Worm (Caenorhabditis elegans) whole organism, mixed stage, embryonic: ENCODE data around the gene srb-13.

Source experiments
- M03D4.4 ChIP-seq: sonication (generic microtip); optimal IDR thresholded peaks from 2 replicates; lab custom pipeline; 2017; ENCODE audit warnings: mild to moderate bottlenecking, missing genetic modification characterization, missing compliant biosample characterization
- blmp-1 ChIP-seq: fragments of 150-350 bp; optimal IDR thresholded peaks from 2 replicates; lab custom pipeline; 2014; ENCODE audit warnings: missing biosample characterization, missing genetic modification characterization
- ceh-39 ChIP-seq: fragments of 150-350 bp; optimal IDR thresholded peaks from 2 replicates; lab custom pipeline; 2014; ENCODE audit warnings: missing biosample characterization, missing genetic modification characterization
- ceh-43 ChIP-seq: fragments of 200-800 bp; sonication (Bioruptor generic); optimal IDR thresholded peaks from 2 replicates; lab custom pipeline; 2018; ENCODE audit warnings: mild to moderate bottlenecking, missing genetic modification characterization, moderate library complexity, missing compliant biosample characterization
- ceh-83 ChIP-seq: fragments of 200-800 bp; sonication (Bioruptor generic); optimal IDR thresholded peaks from 2 replicates; lab custom pipeline; 2018; ENCODE audit warnings: mild to moderate bottlenecking, missing genetic modification characterization, missing compliant biosample characterization
- ces-1 ChIP-seq: fragments of 150-350 bp; optimal IDR thresholded peaks from 2 replicates; lab custom pipeline; 2014; ENCODE audit warnings: missing biosample characterization, missing genetic modification reagents, missing genetic modification characterization
- cnd-1 ChIP-seq: fragments of 200-800 bp; sonication (Bioruptor generic); optimal IDR thresholded peaks from 2 replicates; lab custom pipeline; 2018; ENCODE audit warnings: mild to moderate bottlenecking, missing genetic modification characterization, missing compliant biosample characterization
- drap-1 ChIP-seq: fragments of 200-800 bp; sonication (Bioruptor generic); optimal IDR thresholded peaks from 3 replicates; lab custom pipeline; 2018; ENCODE audit warnings: mild to moderate bottlenecking, missing genetic modification characterization, missing compliant biosample characterization
- elt-1 ChIP-seq: sonication (generic microtip); optimal IDR thresholded peaks from 2 replicates; lab custom pipeline; 2017; ENCODE audit warnings: missing genetic modification characterization, mild to moderate bottlenecking, missing compliant biosample characterization, antibody characterized with exemption, moderate library complexity, borderline replicate concordance; ENCODE audit not compliant: insufficient read depth
- flh-1 ChIP-seq: fragments of 200-800 bp; sonication (Bioruptor generic); optimal IDR thresholded peaks from 2 replicates; lab custom pipeline; 2018; ENCODE audit warnings: mild to moderate bottlenecking, missing genetic modification characterization, moderate library complexity, missing compliant biosample characterization
- ham-2 ChIP-seq: fragments of 200-800 bp; sonication (Bioruptor generic); optimal IDR thresholded peaks from 2 replicates; lab custom pipeline; 2018; ENCODE audit warnings: mild to moderate bottlenecking, missing genetic modification characterization, missing compliant biosample characterization
- lin-13 ChIP-seq: fragments of 150-350 bp; optimal IDR thresholded peaks from 2 replicates; lab custom pipeline; 2014; ENCODE audit warnings: missing biosample characterization, missing genetic modification characterization
- lin-32 ChIP-seq: fragments of 200-800 bp; sonication (Bioruptor generic); optimal IDR thresholded peaks from 2 replicates; lab custom pipeline; 2018; ENCODE audit warnings: mild to moderate bottlenecking, missing genetic modification characterization, missing compliant biosample characterization
- lsy-2 ChIP-seq: fragments of 150-350 bp; optimal IDR thresholded peaks from 2 replicates; lab custom pipeline; 2014; ENCODE audit warnings: missing biosample characterization, missing genetic modification characterization
- mab-5 ChIP-seq: fragments of 150-350 bp; optimal IDR thresholded peaks from 2 replicates; lab custom pipeline; 2014; ENCODE audit warnings: missing biosample characterization, missing genetic modification characterization
- mep-1 ChIP-seq: fragments of 150-350 bp; optimal IDR thresholded peaks from 2 replicates; lab custom pipeline; 2017; ENCODE audit warnings: missing biosample characterization, missing genetic modification reagents, missing genetic modification characterization, inconsistent platforms
- mls-2 ChIP-seq: sonication (generic microtip); optimal IDR thresholded peaks from 2 replicates; lab custom pipeline; 2016; ENCODE audit warnings: mild to moderate bottlenecking, missing genetic modification characterization, moderate library complexity, missing compliant biosample characterization
- nhr-12 ChIP-seq: fragments of 150-350 bp; optimal IDR thresholded peaks from 2 replicates; lab custom pipeline; 2014; ENCODE audit warnings: missing biosample characterization, missing genetic modification characterization
- nhr-2 ChIP-seq: fragments of 150-350 bp; optimal IDR thresholded peaks from 2 replicates; lab custom pipeline; 2014; ENCODE audit warnings: missing biosample characterization, missing genetic modification characterization
- nhr-237 ChIP-seq: fragments of 150-350 bp; optimal IDR thresholded peaks from 2 replicates; lab custom pipeline; 2014; ENCODE audit warnings: missing biosample characterization, missing genetic modification characterization
- nhr-28 ChIP-seq: fragments of 150-350 bp; optimal IDR thresholded peaks from 2 replicates; lab custom pipeline; 2014; ENCODE audit warnings: missing biosample characterization, missing genetic modification characterization
- nhr-76 ChIP-seq: sonication (generic microtip); optimal IDR thresholded peaks from 2 replicates; lab custom pipeline; 2017; ENCODE audit warnings: missing biosample characterization, missing genetic modification characterization
- pha-4 ChIP-seq: fragments of 150-350 bp; optimal IDR thresholded peaks from 2 replicates; lab custom pipeline; 2018; ENCODE audit warnings: missing biosample characterization, missing genetic modification reagents, missing genetic modification characterization
- sem-2 ChIP-seq: fragments of 200-800 bp; sonication (Bioruptor generic); optimal IDR thresholded peaks from 2 replicates; lab custom pipeline; 2018; ENCODE audit warnings: mild to moderate bottlenecking, missing genetic modification characterization, missing compliant biosample characterization
- snpc-4 ChIP-seq: fragments of 150-350 bp; optimal IDR thresholded peaks from 2 replicates; lab custom pipeline; 2014; ENCODE audit warnings: missing biosample characterization, missing genetic modification characterization
- sptf-1 ChIP-seq: sonication (generic microtip); optimal IDR thresholded peaks from 2 replicates; lab custom pipeline; 2017; ENCODE audit warnings: mild to moderate bottlenecking, missing genetic modification characterization, moderate library complexity, missing compliant biosample characterization
- tbx-8 ChIP-seq: fragments of 200-800 bp; sonication (Bioruptor generic); optimal IDR thresholded peaks from 2 replicates; lab custom pipeline; 2018; ENCODE audit warnings: mild to moderate bottlenecking, missing genetic modification characterization, moderate library complexity, missing compliant biosample characterization
- unc-120 ChIP-seq: sonication (generic microtip); optimal IDR thresholded peaks from 2 replicates; lab custom pipeline; 2017; ENCODE audit warnings: missing genetic modification characterization, missing compliant biosample characterization; ENCODE audit not compliant: poor library complexity, severe bottlenecking
- unc-39 ChIP-seq: fragments of 150-350 bp; optimal IDR thresholded peaks from 2 replicates; lab custom pipeline; 2014; ENCODE audit warnings: missing biosample characterization, missing genetic modification characterization
- unc-62 ChIP-seq: fragments of 150-350 bp; optimal IDR thresholded peaks from 2 replicates; lab custom pipeline; 2014; ENCODE audit warnings: missing biosample characterization, missing genetic modification reagents, missing genetic modification characterization
- ztf-11 ChIP-seq: fragments of 150-350 bp; optimal IDR thresholded peaks from 2 replicates; lab custom pipeline; 2014; ENCODE audit warnings: missing biosample characterization, missing genetic modification characterization

Gene srb-13

DNA sequence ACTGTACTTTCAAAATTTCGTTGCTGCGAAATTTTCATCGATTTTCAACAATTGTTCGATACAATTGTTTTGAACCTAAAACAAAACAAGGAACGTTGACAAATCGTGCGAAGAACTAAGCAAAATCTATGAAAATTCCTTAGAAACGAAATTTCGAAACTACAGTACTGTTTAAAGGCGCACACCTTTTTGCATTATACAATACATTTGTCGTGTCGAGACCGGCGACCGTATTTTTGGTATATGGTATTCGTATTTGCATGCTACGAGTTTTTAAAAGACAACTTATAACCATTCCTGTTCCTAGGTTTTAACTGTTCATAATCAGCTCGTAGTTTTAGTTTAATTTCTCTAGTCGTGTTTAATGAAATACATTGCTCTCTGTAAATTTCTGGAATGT, 21.2 kb upstream of the srb-13 start:
- TF ChIP-seq tbx-8: no peak
- no peak for TF ChIP-seq elt-1
- TF ChIP-seq ham-2 (GFP tag; lab: Kevin White, UChicago): no peak
- no peak for TF ChIP-seq drap-1 (GFP tag; lab: Kevin White, UChicago)
- TF ChIP-seq mls-2 (tag; lab: Kevin White, UChicago): no peak
- TF ChIP-seq nhr-2: no peak
- TF ChIP-seq pha-4 (tag; lab: Kevin White, UChicago): no peak
- TF ChIP-seq unc-62: no peak
- TF ChIP-seq ceh-83 (GFP tag; lab: Kevin White, UChicago): no peak
- no peak for TF ChIP-seq nhr-237 (tag; lab: Kevin White, UChicago)
- no peak for TF ChIP-seq M03D4.4
- no peak for TF ChIP-seq snpc-4 (tag; lab: Kevin White, UChicago)
- no peak for TF ChIP-seq cnd-1 (tag; lab: Kevin White, UChicago)
- no peak for TF ChIP-seq ztf-11 (tag; lab: Kevin White, UChicago)
- no peak for TF ChIP-seq unc-39 (tag; lab: Kevin White, UChicago)
- no peak for TF ChIP-seq sem-2
- no peak for TF ChIP-seq unc-120 (tag; lab: Kevin White, UChicago)
- no peak for TF ChIP-seq ceh-39 (tag; lab: Kevin White, UChicago)

DNA sequence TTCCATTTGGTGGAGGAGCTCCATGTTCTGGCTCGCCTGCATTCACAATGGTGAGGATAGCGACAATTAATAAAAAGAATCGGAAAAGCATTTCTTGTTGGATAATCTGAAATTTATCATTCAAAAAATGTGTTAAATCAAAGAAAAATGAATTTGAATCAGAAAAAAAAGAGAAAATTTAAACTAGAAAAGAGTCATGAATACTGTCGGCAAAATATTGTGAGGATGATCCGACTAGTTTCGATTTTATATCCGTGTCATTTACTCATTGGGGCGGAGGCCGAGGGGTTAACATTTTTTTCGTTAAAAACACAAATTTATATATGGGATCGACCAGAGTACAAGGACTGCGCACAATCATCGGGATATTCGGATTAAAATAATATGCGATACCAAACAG, 20.5 kb upstream of the srb-13 start, which contains the start of gene C27D6.12:
Gene C27D6.12 (minus strand): TSS at position 101 of the 400 bp plus-strand sequence.
- no peak for TF ChIP-seq lsy-2 (tag; lab: Kevin White, UChicago)
- TF ChIP-seq ces-1 (GFP tag; lab: Kevin White, UChicago): no peak
- no peak for TF ChIP-seq sem-2
- TF ChIP-seq pha-4 (tag; lab: Kevin White, UChicago): no peak
- TF ChIP-seq flh-1 (GFP tag; lab: Kevin White, UChicago): no peak

DNA sequence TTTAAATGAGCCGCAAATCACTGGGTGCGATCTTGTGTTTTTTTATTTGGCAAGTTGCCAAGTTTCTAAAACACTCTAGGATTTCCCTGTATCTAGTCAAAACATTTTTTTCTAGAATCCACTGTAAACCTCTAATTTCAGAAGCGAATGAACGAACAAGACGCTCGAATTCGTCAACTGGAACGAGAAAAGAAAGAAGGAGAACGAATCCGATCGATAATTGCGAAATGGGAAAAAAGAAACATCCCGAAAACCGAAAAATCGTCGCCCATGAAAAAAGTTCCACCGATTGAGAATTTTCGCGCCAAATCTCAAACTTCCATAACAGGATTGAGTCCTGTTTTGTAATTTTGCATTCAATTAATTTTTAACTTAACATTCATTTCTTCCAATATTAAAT, 19.5 kb upstream of the srb-13 start:
- TF ChIP-seq unc-39 (tag; lab: Kevin White, UChicago): no peak
- no peak for TF ChIP-seq mep-1 (tag; lab: Kevin White, UChicago)
- no peak for TF ChIP-seq cnd-1 (tag; lab: Kevin White, UChicago)
- TF ChIP-seq nhr-12: no peak
- TF ChIP-seq mab-5 (tag; lab: Kevin White, UChicago): no peak
- no peak for TF ChIP-seq ceh-39 (tag; lab: Kevin White, UChicago)
- TF ChIP-seq snpc-4 (tag; lab: Kevin White, UChicago): no peak
- no peak for TF ChIP-seq sem-2
- TF ChIP-seq lin-32 (GFP tag; lab: Kevin White, UChicago): no peak
- TF ChIP-seq nhr-76 (tag; lab: Kevin White, UChicago): no peak
- TF ChIP-seq elt-1: no peak
- no peak for TF ChIP-seq unc-62

DNA sequence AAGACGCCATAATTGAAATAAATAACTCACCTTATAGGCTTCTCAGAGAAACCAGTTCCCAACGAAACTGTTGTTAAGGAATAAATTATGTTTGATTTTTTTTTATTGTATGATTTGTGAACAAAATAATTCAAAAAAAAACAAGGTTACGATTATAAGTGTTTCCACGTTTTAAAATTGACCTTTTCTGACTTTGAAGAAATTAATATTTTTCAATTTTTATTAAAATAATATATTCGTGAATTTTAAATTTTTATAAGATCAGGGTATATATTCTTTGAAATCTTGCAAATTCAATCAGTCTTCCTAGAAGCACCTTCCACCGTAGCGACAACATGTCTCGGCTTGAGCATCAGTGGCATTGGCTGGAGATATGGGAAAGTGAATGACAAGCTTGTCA, 16.9 kb upstream of the srb-13 start, which contains the start of gene C27D6.3:
Gene C27D6.3 (minus strand): TSS at position 101 of the 400 bp plus-strand sequence.
- TF ChIP-seq nhr-76 (tag; lab: Kevin White, UChicago): no peak
- TF ChIP-seq nhr-2: no peak
- TF ChIP-seq cnd-1 (tag; lab: Kevin White, UChicago): no peak
- no peak for TF ChIP-seq ceh-43 (GFP tag; lab: Kevin White, UChicago)
- no peak for TF ChIP-seq ceh-39 (tag; lab: Kevin White, UChicago)
- no peak for TF ChIP-seq tbx-8
- TF ChIP-seq lin-13 (tag; lab: Kevin White, UChicago): no peak
- TF ChIP-seq flh-1 (GFP tag; lab: Kevin White, UChicago): no peak
- TF ChIP-seq elt-1: no peak
- no peak for TF ChIP-seq unc-39 (tag; lab: Kevin White, UChicago)
- TF ChIP-seq mab-5 (tag; lab: Kevin White, UChicago): no peak
- TF ChIP-seq lsy-2 (tag; lab: Kevin White, UChicago): no peak

DNA sequence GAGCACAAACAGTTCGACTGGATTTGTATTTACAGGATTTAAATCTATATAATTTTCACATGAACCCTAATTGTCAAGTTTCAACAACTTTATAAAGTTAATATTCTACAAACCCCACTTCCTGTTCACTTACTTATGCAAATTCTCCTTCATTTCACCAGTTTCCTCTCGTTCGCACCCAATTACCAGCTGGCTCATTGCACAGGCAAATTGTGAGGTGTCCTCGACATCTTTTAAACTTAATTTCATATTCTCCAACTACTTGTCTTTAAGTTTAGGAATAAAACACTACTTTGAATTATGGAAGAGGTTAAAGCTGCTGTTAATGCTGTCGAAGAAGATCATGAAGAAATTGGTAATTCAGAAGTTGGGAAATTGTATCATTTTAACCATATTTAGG, 15.0 kb upstream of the srb-13 start, which contains the start of gene C27D6.1:
Gene C27D6.1 (plus strand): TSS at position 301 of the 400 bp plus-strand sequence.
- TF ChIP-seq snpc-4 (tag; lab: Kevin White, UChicago): no peak
- no peak for TF ChIP-seq ces-1 (GFP tag; lab: Kevin White, UChicago)
- no peak for TF ChIP-seq lin-32 (GFP tag; lab: Kevin White, UChicago)
- no peak for TF ChIP-seq nhr-76 (tag; lab: Kevin White, UChicago)
- no peak for TF ChIP-seq ceh-39 (tag; lab: Kevin White, UChicago)

DNA sequence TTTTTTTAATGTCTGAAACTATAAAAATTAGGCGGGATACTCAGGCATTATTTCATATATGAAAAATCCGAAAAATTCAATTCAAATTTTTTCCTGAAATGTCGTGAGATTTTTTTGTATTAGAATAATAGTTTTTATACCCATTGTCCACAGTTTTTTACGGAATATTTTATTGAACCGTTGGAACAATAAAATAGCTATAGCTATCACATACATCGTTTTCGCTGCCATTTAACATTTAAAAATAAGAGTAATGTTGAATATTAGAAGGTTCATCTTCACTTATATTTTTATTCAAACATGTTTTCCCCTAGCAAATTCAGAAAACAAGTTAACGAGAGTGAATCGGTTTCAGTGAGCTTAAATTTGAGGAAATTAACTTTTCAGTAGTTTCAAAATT, 14.2 kb upstream of the srb-13 start, which contains the start of gene C27D6.15:
Gene C27D6.15 (plus strand): TSS at position 301 of the 400 bp plus-strand sequence.
- TF ChIP-seq ztf-11 (tag; lab: Kevin White, UChicago) (no peak), ceh-43 (GFP tag; lab: Kevin White, UChicago) (no peak), snpc-4 (tag; lab: Kevin White, UChicago) (no peak), blmp-1 (tag; lab: Kevin White, UChicago) (no peak), sptf-1 (tag; lab: Kevin White, UChicago) (no peak), nhr-28 (tag; lab: Kevin White, UChicago) (no peak), unc-39 (tag; lab: Kevin White, UChicago) (no peak)
